Worm (Caenorhabditis elegans) whole organism, L1 larva: ENCODE measurements around the gene cbp-1.
A peak's percentile ranks its signal among the peaks of the same experiment; 100 is the strongest.

Experiments
- C34B4.2 ChIP-seq: sonication (generic microtip); optimal IDR thresholded peaks from 2 replicates; lab custom pipeline; 2017; ENCODE audit warnings: mild to moderate bottlenecking, missing genetic modification characterization, missing compliant biosample characterization
- ama-1 ChIP-seq: fragments of 150-350 bp; optimal IDR thresholded peaks from 2 replicates; lab custom pipeline; 2014
- blmp-1 ChIP-seq: fragments of 150-350 bp; optimal IDR thresholded peaks from 2 replicates; lab custom pipeline; 2014; ENCODE audit warnings: missing biosample characterization, missing genetic modification characterization
- ceh-82 ChIP-seq, 3 experiments: fragments of 150-350 bp in 1 of 3; sonication (generic microtip) in 2 of 3; optimal IDR thresholded peaks; 2 replicates each; lab custom pipeline; 2014 to 2017; ENCODE audit warnings: missing biosample characterization in 3 of 3, missing genetic modification characterization in 3 of 3
- ces-1 ChIP-seq: fragments of 150-350 bp; optimal IDR thresholded peaks from 2 replicates; lab custom pipeline; 2014; ENCODE audit warnings: missing biosample characterization, missing genetic modification reagents, missing genetic modification characterization
- egl-13 ChIP-seq: sonication (generic microtip); optimal IDR thresholded peaks from 2 replicates; lab custom pipeline; 2016; ENCODE audit warnings: missing genotype, missing genetic modification reagents, missing genetic modification characterization, missing compliant biosample characterization
- egl-27 ChIP-seq, 2 experiments: fragments of 150-350 bp in 1 of 2; sonication (generic microtip); optimal IDR thresholded peaks; 3 replicates each; lab custom pipeline; 2017 to 2018; ENCODE audit warnings: missing biosample characterization in 2 of 2, missing genetic modification characterization in 2 of 2, missing genetic modification reagents in 2 of 2
- hlh-17 ChIP-seq: fragments of 200-800 bp; sonication (Bioruptor generic); optimal IDR thresholded peaks from 2 replicates; lab custom pipeline; 2018; ENCODE audit warnings: missing genetic modification characterization, mild to moderate bottlenecking, missing compliant biosample characterization, moderate library complexity, borderline replicate concordance
- hlh-4 ChIP-seq: sonication (generic microtip); optimal IDR thresholded peaks from 2 replicates; lab custom pipeline; 2016; ENCODE audit warnings: mild to moderate bottlenecking, missing genetic modification characterization, missing compliant biosample characterization
- lin-13 ChIP-seq: fragments of 150-350 bp; optimal IDR thresholded peaks from 2 replicates; lab custom pipeline; 2014; ENCODE audit warnings: missing biosample characterization, missing genetic modification reagents, missing genetic modification characterization
- lin-39 ChIP-seq: fragments of 150-350 bp; optimal IDR thresholded peaks from 2 replicates; lab custom pipeline; 2014; ENCODE audit warnings: missing biosample characterization, missing genetic modification reagents, missing genetic modification characterization
- nhr-76 ChIP-seq: sonication (generic microtip); optimal IDR thresholded peaks from 2 replicates; lab custom pipeline; 2017; ENCODE audit warnings: missing biosample characterization, missing genetic modification characterization
- nhr-77 ChIP-seq: fragments of 150-350 bp; optimal IDR thresholded peaks from 2 replicates; lab custom pipeline; 2014; ENCODE audit warnings: missing biosample characterization, missing genetic modification characterization
- tlp-1 ChIP-seq: fragments of 150-350 bp; optimal IDR thresholded peaks from 2 replicates; lab custom pipeline; 2014; ENCODE audit warnings: missing biosample characterization, missing genetic modification characterization

DNA sequence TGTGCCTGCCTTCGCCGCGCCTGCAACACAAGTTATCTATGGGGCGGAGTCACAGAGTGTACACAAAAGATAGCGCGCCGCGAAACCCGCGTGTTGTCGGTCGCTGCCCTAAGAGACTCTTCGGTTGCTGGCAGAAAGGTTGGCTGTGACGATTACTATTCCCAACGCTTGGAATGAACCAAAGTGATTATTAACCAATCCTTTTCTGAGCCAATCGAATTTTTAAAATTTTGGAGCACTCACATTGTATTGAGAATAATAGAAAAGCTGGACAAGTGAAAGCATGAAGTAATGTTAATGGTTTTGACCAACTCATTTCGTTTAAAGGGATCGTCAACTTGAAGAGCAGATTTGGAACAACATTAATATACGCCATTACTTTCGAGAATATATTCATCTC lies 49.1 kb upstream of the cbp-1 start:
- TF ChIP-seq nhr-76 (tag; lab: Kevin White, UChicago), result no peak
- TF ChIP-seq lin-13, result no peak
- no peak for TF ChIP-seq blmp-1 (tag; lab: Kevin White, UChicago)
- TF ChIP-seq hlh-4 (tag; lab: Kevin White, UChicago), result no peak
- TF ChIP-seq C34B4.2, result no peak
- peak; percentile 43 to 56 (median 48) for TF ChIP-seq ceh-82 (tag; optimal IDR thresholded peaks at IDR 0.05; lab: Kevin White, UChicago)
- TF ChIP-seq tlp-1 (tag; lab: Kevin White, UChicago), result no peak
- peak; percentile 40 for TF ChIP-seq nhr-77 (tag; lab: Kevin White, UChicago)
- peak; percentile 56 for TF ChIP-seq lin-39 (tag; lab: Kevin White, UChicago)
- peak; percentile 91 for TF ChIP-seq ama-1 (lab: Kevin White, UChicago)
- TF ChIP-seq hlh-17, result no peak
- TF ChIP-seq egl-13, result peak; percentile 20
- no peak for TF ChIP-seq egl-27 (tag; optimal IDR thresholded peaks at IDR 0.05; lab: Kevin White, UChicago)
- no peak for TF ChIP-seq ces-1 (GFP tag; lab: Kevin White, UChicago)
